Fruit fly (Drosophila melanogaster) whole organism: ENCODE measurements around the gene CG43156.

Experiments
- Dll ChIP-seq: fragments of >200 bp; optimal IDR thresholded peaks from 2 replicates; lab custom pipeline; 2017
- EcR ChIP-seq, 2 experiments: fragments of >200 bp; optimal IDR thresholded peaks; 2 replicates each; lab custom pipeline; 2017; ENCODE audit warnings: missing biosample characterization in 2 of 2, missing genetic modification characterization in 2 of 2, missing genetic modification reagents in 2 of 2
- pan ChIP-seq: fragments of >200 bp; optimal IDR thresholded peaks from 2 replicates; lab custom pipeline; 2017
- psq ChIP-seq: fragments of >200 bp; optimal IDR thresholded peaks from 2 replicates; lab custom pipeline; 2017
- usp ChIP-seq: fragments of >200 bp; optimal IDR thresholded peaks from 2 replicates; lab custom pipeline; 2017; ENCODE audit warnings: missing biosample characterization, missing genetic modification characterization, mixed read lengths

DNA sequence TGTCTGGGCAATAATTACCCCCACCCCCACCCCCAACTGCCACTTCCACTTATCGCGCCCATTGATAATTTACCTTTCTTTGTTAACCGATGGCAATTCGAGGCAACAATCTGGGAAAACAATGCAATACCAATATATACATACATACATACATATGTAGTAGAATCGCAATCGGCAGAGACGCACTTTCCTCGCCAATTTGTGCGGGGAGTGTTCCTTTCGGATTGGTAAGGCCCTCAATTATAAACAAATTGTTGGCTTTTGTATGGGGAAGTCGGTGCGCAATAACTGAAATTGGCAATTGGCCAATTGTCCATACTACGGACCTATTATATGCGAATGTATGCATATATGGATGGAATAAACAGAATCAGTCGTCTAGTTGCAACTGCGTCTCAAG lies 17.0 kb upstream of the CG43156 start:
- TF ChIP-seq usp (GFP tag; lab: Kevin White, UChicago), result no peak
- TF ChIP-seq psq (lab: Kevin White, UChicago), result no peak
- no peak for TF ChIP-seq EcR (GFP tag; optimal IDR thresholded peaks at IDR 0.05; lab: Kevin White, UChicago)
- no peak for TF ChIP-seq pan (lab: Kevin White, UChicago)
- no peak for TF ChIP-seq Dll (lab: Kevin White, UChicago)
